Fruit fly (Drosophila melanogaster) whole organism, embryonic: Measurements from ENCODE around the gene Iru.
A peak's percentile ranks its signal among the peaks of the same experiment; 100 is the strongest.

Experiments used
- Asciz ChIP-seq: fragments of 200-800 bp; sonication (Bioruptor generic); optimal IDR thresholded peaks from 2 replicates; lab custom pipeline; 2017; ENCODE audit warnings: missing biosample characterization, mild to moderate bottlenecking, missing genetic modification characterization, missing genetic modification reagents
- B-H1 ChIP-seq: fragments of 200-800 bp; sonication (Bioruptor generic); IDR thresholded peaks from 3 replicates; pipeline ENCODE4 v1.3.6; 2022; ENCODE audit warnings: missing biosample characterization, missing genetic modification characterization
- Bgb ChIP-seq: fragments of 200-800 bp; sonication (Bioruptor generic); IDR thresholded peaks from 2 replicates; pipeline ENCODE4 v1.3.6; 2022; ENCODE audit warnings: missing biosample characterization, missing genetic modification characterization; ENCODE audit not compliant: partially characterized antibody
- CG12155 ChIP-seq: fragments of 200-800 bp; sonication (Bioruptor generic); optimal IDR thresholded peaks from 3 replicates; lab custom pipeline; 2016; ENCODE audit warnings: missing biosample characterization, missing genetic modification characterization
- CG12299 ChIP-seq: fragments of 200-800 bp; sonication (Bioruptor generic); optimal IDR thresholded peaks from 2 replicates; lab custom pipeline; 2018; ENCODE audit warnings: missing biosample characterization, mild to moderate bottlenecking, missing genetic modification characterization
- CG13624 ChIP-seq: fragments of 200-800 bp; sonication (Bioruptor generic); optimal IDR thresholded peaks from 2 replicates; lab custom pipeline; 2016; ENCODE audit warnings: missing biosample characterization, missing genetic modification characterization
- CG17186 ChIP-seq: fragments of 200-800 bp; sonication (Bioruptor generic); optimal IDR thresholded peaks from 3 replicates; lab custom pipeline; 2017; ENCODE audit warnings: missing biosample characterization, missing genetic modification reagents, missing genetic modification characterization
- CG17359 ChIP-seq: fragments of 200-800 bp; sonication (Bioruptor generic); optimal IDR thresholded peaks from 3 replicates; lab custom pipeline; 2018; ENCODE audit warnings: missing biosample characterization, mild to moderate bottlenecking, missing genetic modification characterization, moderate library complexity
- CG2712 ChIP-seq: fragments of 200-800 bp; optimal IDR thresholded peaks from 3 replicates; lab custom pipeline; 2019; ENCODE audit warnings: missing biosample characterization, mild to moderate bottlenecking, missing genetic modification characterization, moderate library complexity
- CG3065 ChIP-seq: fragments of 200-800 bp; sonication (Bioruptor generic); optimal IDR thresholded peaks from 2 replicates; lab custom pipeline; 2016; ENCODE audit warnings: missing biosample characterization, missing genetic modification characterization
- CG31441 ChIP-seq: fragments of 200-800 bp; sonication (Bioruptor generic); IDR thresholded peaks from 2 replicates; pipeline ENCODE4 v1.3.6; 2022; ENCODE audit warnings: missing biosample characterization, missing genetic modification characterization
- CG33557 ChIP-seq: fragments of 200-800 bp; sonication (Bioruptor generic); optimal IDR thresholded peaks from 2 replicates; lab custom pipeline; 2019; ENCODE audit warnings: missing biosample characterization, mild to moderate bottlenecking, missing genetic modification characterization, moderate library complexity
- CG4328 ChIP-seq: fragments of 200-800 bp; sonication (Bioruptor generic); optimal IDR thresholded peaks from 3 replicates; lab custom pipeline; 2017; ENCODE audit warnings: missing biosample characterization, missing genetic modification reagents, missing genetic modification characterization
- CG6254 ChIP-seq: fragments of 200-800 bp; sonication (Bioruptor generic); optimal IDR thresholded peaks from 3 replicates; lab custom pipeline; 2017; ENCODE audit warnings: mild to moderate bottlenecking, missing biosample characterization, missing genetic modification reagents, missing genetic modification characterization
- CG6683 ChIP-seq: fragments of 200-800 bp; sonication (Bioruptor generic); optimal IDR thresholded peaks from 2 replicates; lab custom pipeline; 2017; ENCODE audit warnings: missing biosample characterization, mild to moderate bottlenecking, missing genetic modification characterization, missing genetic modification reagents
- CG7271 ChIP-seq: fragments of 200-800 bp; sonication (Bioruptor generic); optimal IDR thresholded peaks from 2 replicates; lab custom pipeline; 2018; ENCODE audit warnings: missing biosample characterization, mild to moderate bottlenecking, missing genetic modification characterization, moderate library complexity
- CG8478 ChIP-seq: fragments of >200 bp; optimal IDR thresholded peaks from 2 replicates; lab custom pipeline; 2018
- Dfd ChIP-seq, 2 experiments: fragments of >200 bp; optimal IDR thresholded peaks; 2 replicates each; lab custom pipeline; 2017; ENCODE audit warnings: missing biosample characterization in 2 of 2, missing genetic modification characterization in 2 of 2
- E2f2 ChIP-seq: fragments of 200-800 bp; sonication (Bioruptor generic); IDR thresholded peaks from 2 replicates; pipeline ENCODE4 v1.3.6; 2022; ENCODE audit warnings: missing biosample characterization, missing genetic modification characterization
- Elba2 ChIP-seq: fragments of 200-800 bp; sonication (Bioruptor generic); optimal IDR thresholded peaks from 3 replicates; lab custom pipeline; 2016; ENCODE audit warnings: missing biosample characterization, missing genetic modification characterization
- Ets97D ChIP-seq: fragments of 200-800 bp; sonication (Bioruptor generic); optimal IDR thresholded peaks from 3 replicates; lab custom pipeline; 2016; ENCODE audit warnings: missing biosample characterization, missing genetic modification characterization
- Gsc ChIP-seq: fragments of 200-800 bp; sonication (Bioruptor generic); IDR thresholded peaks from 2 replicates; pipeline ENCODE4 v1.3.6; 2022; ENCODE audit warnings: missing biosample characterization, missing genetic modification characterization
- HLH4C ChIP-seq: fragments of 200-800 bp; sonication (Bioruptor generic); IDR thresholded peaks from 3 replicates; pipeline ENCODE4 v1.3.6; 2022; ENCODE audit warnings: missing biosample characterization, missing genetic modification characterization; ENCODE audit not compliant: partially characterized antibody
- Mrtf ChIP-seq: fragments of 200-800 bp; sonication (Bioruptor generic); IDR thresholded peaks from 3 replicates; pipeline ENCODE4 v1.3.6; 2022; ENCODE audit warnings: missing biosample characterization, missing genetic modification characterization
- Neu2 ChIP-seq: fragments of 200-800 bp; sonication (Bioruptor generic); optimal IDR thresholded peaks from 3 replicates; lab custom pipeline; 2016; ENCODE audit warnings: missing biosample characterization, missing genetic modification characterization, borderline replicate concordance
- Poxn ChIP-seq: fragments of 200-800 bp; sonication (Bioruptor generic); IDR thresholded peaks from 2 replicates; pipeline ENCODE4 v1.3.6; 2022; ENCODE audit warnings: missing biosample characterization, missing genetic modification characterization
- TFAM ChIP-seq: fragments of 200-800 bp; sonication (Bioruptor generic); optimal IDR thresholded peaks from 2 replicates; lab custom pipeline; 2017; ENCODE audit warnings: missing biosample characterization, missing genetic modification characterization, inconsistent platforms
- Tbp ChIP-seq: fragments of >200 bp; optimal IDR thresholded peaks from 2 replicates; lab custom pipeline; 2018; ENCODE audit warnings: missing biosample characterization, missing genetic modification characterization
- cad ChIP-seq: fragments of >200 bp; optimal IDR thresholded peaks from 2 replicates; lab custom pipeline; 2017; ENCODE audit warnings: missing biosample characterization, missing genetic modification characterization
- corto ChIP-seq: fragments of 200-800 bp; sonication (Bioruptor generic); optimal IDR thresholded peaks from 2 replicates; lab custom pipeline; 2016; ENCODE audit warnings: missing biosample characterization, mild to moderate bottlenecking, missing genetic modification characterization, moderate library complexity
- dmrt11E ChIP-seq: fragments of 200-800 bp; sonication (Bioruptor generic); optimal IDR thresholded peaks from 3 replicates; lab custom pipeline; 2018; ENCODE audit warnings: missing biosample characterization, mild to moderate bottlenecking, missing genetic modification characterization, moderate library complexity
- eve ChIP-seq, 2 experiments: fragments of >200 bp; optimal IDR thresholded peaks; 2 replicates each; lab custom pipeline; 2017; ENCODE audit warnings: missing biosample characterization in 2 of 2, missing genetic modification characterization in 2 of 2
- grau ChIP-seq: fragments of 200-800 bp; optimal IDR thresholded peaks from 3 replicates; lab custom pipeline; 2019; ENCODE audit warnings: missing biosample characterization, mild to moderate bottlenecking, missing genetic modification characterization, moderate library complexity
- grn ChIP-seq: fragments of 200-800 bp; sonication (Bioruptor generic); optimal IDR thresholded peaks from 3 replicates; lab custom pipeline; 2017; ENCODE audit warnings: missing biosample characterization, missing genetic modification characterization
- gsb ChIP-seq: fragments of 200-800 bp; sonication (Bioruptor generic); IDR thresholded peaks from 2 replicates; pipeline ENCODE4 v1.3.6; 2022; ENCODE audit warnings: missing biosample characterization, missing genetic modification characterization
- her ChIP-seq: fragments of 200-800 bp; sonication (Bioruptor generic); optimal IDR thresholded peaks from 2 replicates; lab custom pipeline; 2016; ENCODE audit warnings: missing biosample characterization, missing genetic modification characterization
- inv ChIP-seq: fragments of 200-800 bp; sonication (Bioruptor generic); IDR thresholded peaks from 2 replicates; pipeline ENCODE4 v1.3.6; 2022; ENCODE audit warnings: missing biosample characterization, missing genetic modification characterization; ENCODE audit not compliant: partially characterized antibody
- maf-S ChIP-seq: fragments of 200-800 bp; sonication (Bioruptor generic); optimal IDR thresholded peaks from 2 replicates; lab custom pipeline; 2016; ENCODE audit warnings: missing biosample characterization, missing genetic modification characterization
- nerfin-1 ChIP-seq: fragments of 200-800 bp; sonication (Bioruptor generic); optimal IDR thresholded peaks from 3 replicates; lab custom pipeline; 2019; ENCODE audit warnings: missing biosample characterization, mild to moderate bottlenecking, missing genetic modification characterization, moderate library complexity
- org-1 ChIP-seq: fragments of 200-800 bp; sonication (Bioruptor generic); optimal IDR thresholded peaks from 2 replicates; lab custom pipeline; 2017; ENCODE audit warnings: missing biosample characterization, missing genetic modification characterization
- prd ChIP-seq, 3 experiments: fragments of >200 bp in 2 of 3; fragments of 200-800 bp in 1 of 3; sonication (Bioruptor generic) in 1 of 3; optimal IDR thresholded peaks in 2 of 3; IDR thresholded peaks in 1 of 3; 2 replicates in 2 of 3; 3 replicates in 1 of 3; pipeline versions ENCODE4 v1.3.6 to Lab custom; 2017 to 2022; ENCODE audit warnings: missing biosample characterization in 1 of 3, missing genetic modification characterization in 1 of 3
- sr ChIP-seq: fragments of 200-800 bp; sonication (Bioruptor generic); IDR thresholded peaks from 3 replicates; pipeline ENCODE4 v1.3.6; 2022; ENCODE audit warnings: missing biosample characterization, missing genetic modification characterization
- tll ChIP-seq, 2 experiments: fragments of 200-800 bp in 1 of 2; fragments of >200 bp in 1 of 2; sonication (Bioruptor generic) in 1 of 2; optimal IDR thresholded peaks; 2 replicates each; lab custom pipeline; 2017 to 2019; ENCODE audit warnings: missing biosample characterization in 2 of 2, missing genetic modification characterization in 2 of 2, mild to moderate bottlenecking in 1 of 2, moderate library complexity in 1 of 2
- trem ChIP-seq: fragments of 200-800 bp; optimal IDR thresholded peaks from 3 replicates; lab custom pipeline; 2019; ENCODE audit warnings: missing biosample characterization, mild to moderate bottlenecking, missing genetic modification characterization, moderate library complexity
- tx ChIP-seq: fragments of 200-800 bp; sonication (Bioruptor generic); optimal IDR thresholded peaks from 2 replicates; lab custom pipeline; 2016; ENCODE audit warnings: missing biosample characterization, missing genetic modification characterization
- unc-4 ChIP-seq: fragments of 200-800 bp; sonication (Bioruptor generic); IDR thresholded peaks from 2 replicates; pipeline ENCODE4 v1.3.6; 2022; ENCODE audit warnings: missing biosample characterization, missing genetic modification characterization; ENCODE audit not compliant: partially characterized antibody
- usp ChIP-seq: fragments of >200 bp; optimal IDR thresholded peaks from 2 replicates; lab custom pipeline; 2017; ENCODE audit warnings: missing biosample characterization, missing genetic modification characterization
- zf30C ChIP-seq: fragments of 200-800 bp; sonication (Bioruptor generic); optimal IDR thresholded peaks from 3 replicates; lab custom pipeline; 2018; ENCODE audit warnings: missing biosample characterization, mild to moderate bottlenecking, missing genetic modification characterization
- zfh1 ChIP-seq: fragments of 200-800 bp; sonication (Bioruptor generic); IDR thresholded peaks from 3 replicates; pipeline ENCODE4 v1.3.6; 2022; ENCODE audit warnings: missing biosample characterization, missing genetic modification characterization

The Iru gene

DNA sequence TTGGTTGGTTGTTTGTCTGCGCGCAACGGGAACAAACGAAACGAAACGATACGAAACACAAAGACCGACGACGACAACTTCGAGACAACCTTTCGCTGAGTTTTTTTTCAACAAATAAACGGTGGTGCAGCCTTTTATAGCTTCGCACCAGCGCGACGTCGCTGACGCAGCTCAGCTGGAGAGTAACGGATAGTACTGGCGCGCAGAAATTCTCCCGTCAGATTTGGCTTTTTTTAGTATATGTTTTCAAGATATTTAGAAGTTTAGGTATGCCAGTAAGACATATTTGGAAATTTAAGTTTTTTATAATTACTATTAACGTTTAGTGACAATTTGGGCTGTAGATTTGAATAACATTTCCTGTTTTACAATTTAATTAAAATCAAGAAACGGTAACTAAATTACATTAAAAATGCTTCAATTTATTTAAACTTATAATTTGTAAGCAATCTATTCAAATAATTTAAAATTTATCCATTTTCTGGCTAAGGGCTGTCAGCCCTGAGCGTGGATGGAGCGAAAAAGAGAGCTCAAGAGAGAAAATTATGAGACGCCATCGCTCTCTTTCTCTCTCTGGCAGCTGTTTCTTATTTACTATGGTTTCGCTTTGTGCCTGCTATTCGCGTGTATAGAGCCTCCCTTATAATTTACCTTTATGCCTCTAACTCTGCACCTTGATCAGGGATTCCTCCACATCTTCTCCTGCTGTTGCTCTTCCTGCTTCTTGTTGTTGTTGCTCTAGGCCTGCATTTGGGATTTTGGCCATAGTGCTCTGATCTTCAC is 27.6 kb downstream of the Iru start (continued):
- TF ChIP-seq nerfin-1 (tag; lab: Kevin White, UChicago) (peak; percentile 93), Dfd (GFP tag; optimal IDR thresholded peaks at IDR 0.05; lab: Kevin White, UChicago) (no peak), cad (GFP tag; lab: Kevin White, UChicago) (peak; percentile 2), Bgb (GFP tag; lab: Robert Waterston, UW) (peak; percentile 50; the same call in 1 of the 2 replicates), grn (peak; percentile 14), tll (GFP tag; optimal IDR thresholded peaks at IDR 0.05; lab: Kevin White, UChicago) (no peak), CG12155 (GFP tag; lab: Kevin White, UChicago) (peak; percentile 69), CG33557 (GFP tag; lab: Kevin White, UChicago) (peak; percentile 88), Neu2 (no peak), Elba2 (GFP tag; lab: Kevin White, UChicago) (peak; percentile 20), trem (tag; lab: Kevin White, UChicago) (peak; percentile 78), grau (peak; percentile 90), her (GFP tag; lab: Kevin White, UChicago) (peak; percentile 41), inv (GFP tag; lab: Robert Waterston, UW) (no peak), CG6254 (GFP tag; lab: Kevin White, UChicago) (peak; percentile 73), usp (GFP tag; lab: Kevin White, UChicago) (no peak), CG3065 (GFP tag; lab: Kevin White, UChicago) (peak; percentile 56), tx (GFP tag; lab: Kevin White, UChicago) (no peak), org-1 (GFP tag; lab: Kevin White, UChicago) (peak; percentile 76), HLH4C (GFP tag; lab: Robert Waterston, UW) (no peak; the same call in 2 of the 3 replicates), CG12299 (tag; lab: Kevin White, UChicago) (peak; percentile 80), Mrtf (no peak), Ets97D (GFP tag; lab: Kevin White, UChicago) (no peak), CG2712 (tag; lab: Kevin White, UChicago) (peak; percentile 93), corto (GFP tag; lab: Kevin White, UChicago) (peak; percentile 55), E2f2 (GFP tag; lab: Robert Waterston, UW) (0 out of 2 replicates have a peak, but pooled peaks have one; percentile 37), dmrt11E (tag; lab: Kevin White, UChicago) (peak; percentile 85), prd (optimal IDR thresholded peaks at IDR 0.05; lab: Kevin White, UChicago) (no peak), prd (GFP tag; IDR thresholded peaks at IDR 0.05; lab: Robert Waterston, UW) (no peak; the same call in 1 of the 3 replicates), CG4328 (GFP tag; lab: Kevin White, UChicago) (peak; percentile 81), CG13624 (GFP tag; lab: Kevin White, UChicago) (peak; percentile 69), CG8478 (lab: Kevin White, UChicago) (no peak), B-H1 (GFP tag; lab: Robert Waterston, UW) (no peak), Poxn (GFP tag; lab: Robert Waterston, UW) (no peak), unc-4 (GFP tag; lab: Robert Waterston, UW) (no peak), gsb (no peak), sr (GFP tag; lab: Robert Waterston, UW) (0 out of 3 replicates have a peak, but pooled peaks have one; percentile 35), CG31441 (peak; percentile 90), zfh1 (GFP tag; lab: Robert Waterston, UW) (peak; percentile 57), TFAM (GFP tag; lab: Kevin White, UChicago) (no peak), CG17186 (GFP tag; lab: Kevin White, UChicago) (peak; percentile 14), Asciz (GFP tag; lab: Kevin White, UChicago) (peak; percentile 77), eve (GFP tag; optimal IDR thresholded peaks at IDR 0.05; lab: Kevin White, UChicago) (peak in 1 of 2 experiments; percentile 93), zf30C (no peak), CG6683 (GFP tag; lab: Kevin White, UChicago) (peak; percentile 85), Gsc (no peak), Tbp (GFP tag; lab: Kevin White, UChicago) (peak; percentile 95), CG17359 (tag; lab: Kevin White, UChicago) (peak; percentile 74), maf-S (GFP tag; lab: Kevin White, UChicago) (peak; percentile 25), CG7271 (tag; lab: Kevin White, UChicago) (peak; percentile 36)
